Fruit fly (Drosophila melanogaster): ENCODE results near the gene Mtr4.

DNA sequence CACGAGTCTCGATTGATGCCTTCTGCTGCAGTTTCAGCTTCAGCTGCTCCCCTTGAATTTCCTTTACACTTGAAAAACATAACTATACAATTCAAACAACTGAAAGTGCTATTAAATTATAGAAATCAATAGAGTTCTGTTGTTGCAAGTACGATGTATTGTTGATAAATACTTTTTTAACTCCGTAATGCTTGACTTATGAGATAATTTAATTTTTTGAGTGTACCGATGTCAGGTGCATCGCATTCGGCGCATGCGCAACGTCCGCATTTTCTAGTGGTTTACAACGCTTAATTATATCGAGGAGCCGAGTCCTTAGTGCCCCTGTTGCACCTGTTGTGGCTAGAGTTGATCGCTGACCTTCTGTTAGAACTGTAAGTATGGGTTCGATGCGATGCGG lies 10.6 kb upstream of the Mtr4 start:
- no peak for TF ChIP-seq CG17806 (tag; optimal IDR thresholded peaks at IDR 0.05)
- no peak for TF ChIP-seq Snoo (tag; optimal IDR thresholded peaks at IDR 0.05)
- TF ChIP-seq EcR (GFP tag; optimal IDR thresholded peaks at IDR 0.05): no peak
